Fruit fly (Drosophila melanogaster): Measurements from ENCODE around the gene Shawl.

The Shawl gene

dm6 chr2L:9330628-9331027 is 84.3 kb downstream of the Shawl start, which contains the start of gene Cks30A (continued):
- TF ChIP-seq gcm (GFP tag; optimal IDR thresholded peaks at IDR 0.05) (no peak), toy (GFP tag; IDR thresholded peaks at IDR 0.05) (no peak), Kr (GFP tag; optimal IDR thresholded peaks at IDR 0.05) (no peak), CG16815 (GFP tag; optimal IDR thresholded peaks at IDR 0.05) (no peak), CG6765 (GFP tag; optimal IDR thresholded peaks at IDR 0.05) (no peak), kay (GFP tag; optimal IDR thresholded peaks at IDR 0.05) (no peak), CG31441 (GFP tag; IDR thresholded peaks at IDR 0.05) (no peak), gsb (GFP tag; IDR thresholded peaks at IDR 0.05) (no peak), Vsx1 (GFP tag; optimal IDR thresholded peaks at IDR 0.05) (no peak), ERR (GFP tag; optimal IDR thresholded peaks at IDR 0.05) (no peak), CG7786 (GFP tag; optimal IDR thresholded peaks at IDR 0.05) (no peak), Atf3 (GFP tag; optimal IDR thresholded peaks at IDR 0.05) (no peak), Scr (GFP tag; IDR thresholded peaks at IDR 0.05; ENCODE audit: partially characterized antibody) (no peak), Doc3 (GFP tag; IDR thresholded peaks at IDR 0.05; ENCODE audit: partially characterized antibody) (no peak), Jarid2 (GFP tag; optimal IDR thresholded peaks at IDR 0.05) (no peak), lola (GFP tag; optimal IDR thresholded peaks at IDR 0.05) (no peak), HLH3B (GFP tag; IDR thresholded peaks at IDR 0.05) (no peak), en (GFP tag; optimal IDR thresholded peaks at IDR 0.05) (no peak), CG1792 (GFP tag; optimal IDR thresholded peaks at IDR 0.05) (no peak), slbo (GFP tag; IDR thresholded peaks at IDR 0.05) (no peak), Rfx (GFP tag; IDR thresholded peaks at IDR 0.05) (no peak), CG14667 (GFP tag; IDR thresholded peaks at IDR 0.05) (no peak), CG12659 (GFP tag; optimal IDR thresholded peaks at IDR 0.05) (peak; percentile 16), Meics (GFP tag; optimal IDR thresholded peaks at IDR 0.05) (no peak), CG12236 (GFP tag; optimal IDR thresholded peaks at IDR 0.05) (no peak), CG16813 (GFP tag; IDR thresholded peaks at IDR 0.05; ENCODE audit: partially characterized antibody) (peak; percentile 26; the same call in 1 of the 3 replicates), cato (GFP tag; optimal IDR thresholded peaks at IDR 0.05; ENCODE audit: borderline replicate concordance) (no peak), CG2116 (GFP tag; optimal IDR thresholded peaks at IDR 0.05) (peak; percentile 59), slou (GFP tag; optimal IDR thresholded peaks at IDR 0.05) (no peak), B-H1 (GFP tag; IDR thresholded peaks at IDR 0.05) (no peak), Abd-B (GFP tag; optimal IDR thresholded peaks at IDR 0.05) (peak; percentile 20), Sin3A (optimal IDR thresholded peaks at IDR 0.05) (peak; percentile 22), vnd (GFP tag; IDR thresholded peaks at IDR 0.05; ENCODE audit: partially characterized antibody) (0 out of 3 replicates have a peak, but pooled peaks have one; percentile 17), Hmr (GFP tag; optimal IDR thresholded peaks at IDR 0.05) (peak; percentile 42), CG6175 (GFP tag; IDR thresholded peaks at IDR 0.05) (no peak), CG13287 (GFP tag; IDR thresholded peaks at IDR 0.05; ENCODE audit: partially characterized antibody) (peak; percentile 46; the same call in 1 of the 2 replicates), Ets97D (GFP tag; optimal IDR thresholded peaks at IDR 0.05) (peak; percentile 85), Hsf (GFP tag; optimal IDR thresholded peaks at IDR 0.05) (no peak), CG10267 (tag; optimal IDR thresholded peaks at IDR 0.05) (peak; percentile 62), eve (GFP tag; optimal IDR thresholded peaks at IDR 0.05) (no peak), CG18599 (GFP tag; optimal IDR thresholded peaks at IDR 0.05) (no peak), sd (tag; optimal IDR thresholded peaks at IDR 0.05) (peak; percentile 71), lmd (GFP tag; IDR thresholded peaks at IDR 0.05) (no peak), CG3726 (GFP tag; IDR thresholded peaks at IDR 0.05) (no peak), CG17912 (GFP tag; optimal IDR thresholded peaks at IDR 0.05) (no peak), E2f2 (GFP tag; IDR thresholded peaks at IDR 0.05) (peak; percentile 100), CG10274 (GFP tag; optimal IDR thresholded peaks at IDR 0.05) (no peak), CG13775 (GFP tag; optimal IDR thresholded peaks at IDR 0.05) (no peak), fd102C (GFP tag; optimal IDR thresholded peaks at IDR 0.05) (no peak), MBD-R2 (GFP tag; IDR thresholded peaks at IDR 0.05) (peak; percentile 61), rib (GFP tag; IDR thresholded peaks at IDR 0.05) (no peak)
